Worm (Caenorhabditis elegans): Measurements from ENCODE around the gene C02F4.5.

DNA sequence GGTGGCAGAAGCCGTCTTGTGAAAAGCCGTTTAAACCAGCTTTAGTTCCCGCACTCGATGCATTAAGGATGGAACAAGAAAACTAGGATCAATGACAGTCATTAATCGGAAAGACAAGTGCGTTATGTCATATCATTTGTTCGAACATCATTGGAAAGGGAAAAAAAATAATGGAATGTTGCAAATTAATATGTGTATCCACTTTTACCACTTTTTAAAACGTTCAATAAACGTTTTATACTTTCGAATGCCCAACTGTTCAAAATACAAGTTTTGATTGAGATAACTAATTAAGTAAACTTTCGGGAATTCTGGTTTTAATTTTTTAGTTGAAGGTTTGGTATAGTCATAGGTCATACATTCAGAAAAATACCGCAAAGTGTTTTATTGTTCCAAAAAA is 8.8 kb downstream of the C02F4.5 start, which contains the start of gene C02F4.4:
- no peak for TF ChIP-seq lsy-2 (tag; optimal IDR thresholded peaks at IDR 0.05)
- TF ChIP-seq blmp-1 (tag; optimal IDR thresholded peaks at IDR 0.05; ENCODE audit: insufficient read depth), result no peak
- TF ChIP-seq ztf-11 (tag; optimal IDR thresholded peaks at IDR 0.05), result no peak
- TF ChIP-seq snpc-4 (tag; optimal IDR thresholded peaks at IDR 0.05), result no peak
- TF ChIP-seq unc-62 (GFP tag; optimal IDR thresholded peaks at IDR 0.05), result no peak
- TF ChIP-seq ztf-4 (tag; optimal IDR thresholded peaks at IDR 0.05), result no peak
- no peak for TF ChIP-seq nhr-237 (tag; optimal IDR thresholded peaks at IDR 0.05)
- no peak for TF ChIP-seq zag-1 (tag; optimal IDR thresholded peaks at IDR 0.05)
- TF ChIP-seq nhr-10 (tag; optimal IDR thresholded peaks at IDR 0.05), result no peak
- TF ChIP-seq alr-1 (tag; optimal IDR thresholded peaks at IDR 0.05), result no peak
- TF ChIP-seq aly-2 (tag; optimal IDR thresholded peaks at IDR 0.05), result no peak
- no peak for TF ChIP-seq ceh-16 (tag; optimal IDR thresholded peaks at IDR 0.05)
- no peak for TF ChIP-seq lin-39 (tag; optimal IDR thresholded peaks at IDR 0.05)
- TF ChIP-seq nhr-12 (tag; optimal IDR thresholded peaks at IDR 0.05), result no peak

All from whole organism, L2 larva.